Worm (Caenorhabditis elegans) whole organism, L1 larva: ENCODE results near the gene sup-36.

Experiments used
- ama-1 ChIP-seq: fragments of 150-350 bp; optimal IDR thresholded peaks from 2 replicates; lab custom pipeline; 2014
- egl-27 ChIP-seq, 2 experiments: fragments of 150-350 bp in 1 of 2; sonication (generic microtip); optimal IDR thresholded peaks; 3 replicates each; lab custom pipeline; 2017 to 2018; ENCODE audit warnings: missing biosample characterization in 2 of 2, missing genetic modification characterization in 2 of 2, missing genetic modification reagents in 2 of 2
- lin-13 ChIP-seq: fragments of 150-350 bp; optimal IDR thresholded peaks from 2 replicates; lab custom pipeline; 2014; ENCODE audit warnings: missing biosample characterization, missing genetic modification reagents, missing genetic modification characterization
- lin-14 ChIP-seq: fragments of 200-800 bp; sonication (Bioruptor generic); optimal IDR thresholded peaks from 2 replicates; lab custom pipeline; 2018; ENCODE audit warnings: mild to moderate bottlenecking, missing genetic modification characterization, moderate library complexity, missing compliant biosample characterization
- lin-39 ChIP-seq: fragments of 150-350 bp; optimal IDR thresholded peaks from 2 replicates; lab custom pipeline; 2014; ENCODE audit warnings: missing biosample characterization, missing genetic modification reagents, missing genetic modification characterization
- lir-3 ChIP-seq: sonication (generic microtip); optimal IDR thresholded peaks from 2 replicates; lab custom pipeline; 2016; ENCODE audit warnings: mild to moderate bottlenecking, missing genetic modification characterization, moderate library complexity, missing compliant biosample characterization; ENCODE audit not compliant: poor library complexity
- nhr-237 ChIP-seq: fragments of 150-350 bp; optimal IDR thresholded peaks from 2 replicates; lab custom pipeline; 2014; ENCODE audit warnings: missing biosample characterization, missing genetic modification characterization
- ztf-11 ChIP-seq, 2 experiments: sonication (generic microtip); optimal IDR thresholded peaks; 2 replicates each; lab custom pipeline; 2016 to 2017; ENCODE audit warnings: missing genetic modification characterization in 2 of 2, missing biosample characterization in 1 of 2, missing compliant biosample characterization in 1 of 2

DNA sequence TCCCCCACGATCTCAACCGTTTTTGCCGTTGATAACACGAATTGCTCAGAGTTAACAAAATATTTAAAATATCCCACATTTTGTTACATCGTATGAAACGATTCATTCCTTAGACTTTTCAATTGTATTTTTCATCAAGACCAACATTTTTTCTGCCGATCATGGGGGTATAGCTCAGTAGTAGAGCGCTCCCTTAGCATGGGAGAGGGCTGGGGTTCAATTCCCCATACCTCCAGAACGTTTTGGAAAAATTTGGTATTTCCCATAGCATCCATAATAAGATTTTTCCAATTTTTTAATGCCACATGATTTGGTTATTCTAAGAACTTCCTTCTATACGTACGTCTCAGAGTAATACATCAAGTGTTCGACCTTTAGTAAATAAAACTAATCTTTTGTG lies 39.4 kb upstream of the sup-36 start:
- TF ChIP-seq ztf-11 (tag; optimal IDR thresholded peaks at IDR 0.05; lab: Kevin White, UChicago) = no peak
- TF ChIP-seq lir-3 (tag; lab: Kevin White, UChicago) = no peak
- no peak for TF ChIP-seq lin-14 (GFP tag; lab: Kevin White, UChicago)
- TF ChIP-seq egl-27 (tag; optimal IDR thresholded peaks at IDR 0.05; lab: Kevin White, UChicago) = no peak
- TF ChIP-seq ama-1 = no peak
- no peak for TF ChIP-seq lin-13 (GFP tag; lab: Kevin White, UChicago)
- TF ChIP-seq nhr-237 (tag; lab: Kevin White, UChicago) = no peak
- no peak for TF ChIP-seq lin-39 (tag; lab: Kevin White, UChicago)
